Worm (Caenorhabditis elegans) whole organism, L1 larva: ENCODE data around the gene F52G3.5.

Experiments
- C04F5.9 ChIP-seq: sonication (generic microtip); optimal IDR thresholded peaks from 2 replicates; lab custom pipeline; 2016; ENCODE audit warnings: missing genetic modification characterization, missing compliant biosample characterization
- F16B12.6 ChIP-seq: fragments of 150-350 bp; optimal IDR thresholded peaks from 2 replicates; lab custom pipeline; 2014; ENCODE audit warnings: missing biosample characterization, missing genetic modification characterization
- Y116A8C.19 ChIP-seq: sonication (generic microtip); optimal IDR thresholded peaks from 2 replicates; lab custom pipeline; 2016; ENCODE audit warnings: missing compliant biosample characterization, missing genetic modification characterization, borderline replicate concordance
- aha-1 ChIP-seq: fragments of 150-350 bp; optimal IDR thresholded peaks from 2 replicates; lab custom pipeline; 2014; ENCODE audit warnings: missing biosample characterization, missing genetic modification characterization
- alr-1 ChIP-seq: fragments of 200-800 bp; sonication (Bioruptor generic); optimal IDR thresholded peaks from 2 replicates; lab custom pipeline; 2018; ENCODE audit warnings: borderline replicate concordance, mild to moderate bottlenecking, missing genetic modification characterization, missing compliant biosample characterization
- aly-2 ChIP-seq: fragments of 150-350 bp; optimal IDR thresholded peaks from 2 replicates; lab custom pipeline; 2014; ENCODE audit warnings: missing biosample characterization, missing genetic modification characterization
- ceh-82 ChIP-seq, 3 experiments: fragments of 150-350 bp in 1 of 3; sonication (generic microtip) in 2 of 3; optimal IDR thresholded peaks; 2 replicates each; lab custom pipeline; 2014 to 2017; ENCODE audit warnings: missing biosample characterization in 3 of 3, missing genetic modification characterization in 3 of 3
- ceh-88 ChIP-seq: fragments of 200-800 bp; sonication (Bioruptor generic); IDR thresholded peaks from 2 replicates; pipeline ENCODE4 v1.3.6; 2022; ENCODE audit warnings: missing genetic modification characterization, missing compliant biosample characterization
- ceh-90 ChIP-seq: sonication (generic microtip); optimal IDR thresholded peaks from 2 replicates; lab custom pipeline; 2016; ENCODE audit warnings: missing genetic modification characterization, missing compliant biosample characterization
- ces-1 ChIP-seq: fragments of 150-350 bp; optimal IDR thresholded peaks from 2 replicates; lab custom pipeline; 2014; ENCODE audit warnings: missing biosample characterization, missing genetic modification reagents, missing genetic modification characterization
- dsc-1 ChIP-seq: sonication (generic microtip); optimal IDR thresholded peaks from 2 replicates; lab custom pipeline; 2016; ENCODE audit warnings: mild to moderate bottlenecking, missing genetic modification characterization, missing compliant biosample characterization
- efl-1 ChIP-seq, 4 experiments: fragments of 150-350 bp; optimal IDR thresholded peaks in 3 of 4; peaks in 1 of 4; 1 replicate in 1 of 4; 2 replicates in 3 of 4; lab custom pipeline; 2014; ENCODE audit warnings: missing biosample characterization in 2 of 4, missing genetic modification characterization in 2 of 4, missing genetic modification reagents in 2 of 4
- egl-13 ChIP-seq: sonication (generic microtip); optimal IDR thresholded peaks from 2 replicates; lab custom pipeline; 2016; ENCODE audit warnings: missing genotype, missing genetic modification reagents, missing genetic modification characterization, missing compliant biosample characterization
- elt-2 ChIP-seq: sonication (generic microtip); optimal IDR thresholded peaks from 2 replicates; lab custom pipeline; 2016; ENCODE audit warnings: missing genetic modification characterization, mild to moderate bottlenecking, inconsistent platforms, missing compliant biosample characterization, missing genetic modification reagents
- elt-3 ChIP-seq, 6 experiments: fragments of 150-350 bp in 1 of 6; sonication (generic microtip); optimal IDR thresholded peaks; 2 replicates each; lab custom pipeline; 2017 to 2018; ENCODE audit warnings: missing biosample characterization in 6 of 6, missing genetic modification characterization in 6 of 6, inconsistent platforms in 1 of 6
- fkh-8 ChIP-seq: sonication (generic microtip); optimal IDR thresholded peaks from 2 replicates; lab custom pipeline; 2016; ENCODE audit warnings: mild to moderate bottlenecking, missing genetic modification characterization, missing compliant biosample characterization
- fos-1 ChIP-seq: fragments of 150-350 bp; optimal IDR thresholded peaks from 2 replicates; lab custom pipeline; 2014; ENCODE audit warnings: missing biosample characterization, missing genetic modification characterization
- grh-1 ChIP-seq: fragments of 200-800 bp; sonication (Bioruptor generic); IDR thresholded peaks from 2 replicates; pipeline ENCODE4 v1.3.6; 2022; ENCODE audit warnings: missing genetic modification reagents, missing genetic modification characterization, missing compliant biosample characterization
- irx-1 ChIP-seq: sonication (generic microtip); optimal IDR thresholded peaks from 2 replicates; lab custom pipeline; 2016; ENCODE audit warnings: missing genetic modification characterization, missing compliant biosample characterization
- jun-1 ChIP-seq: fragments of 150-350 bp; optimal IDR thresholded peaks from 2 replicates; lab custom pipeline; 2014; ENCODE audit warnings: missing biosample characterization, missing genetic modification reagents, missing genetic modification characterization
- lin-13 ChIP-seq: fragments of 150-350 bp; optimal IDR thresholded peaks from 2 replicates; lab custom pipeline; 2014; ENCODE audit warnings: missing biosample characterization, missing genetic modification reagents, missing genetic modification characterization
- lin-14 ChIP-seq: fragments of 200-800 bp; sonication (Bioruptor generic); optimal IDR thresholded peaks from 2 replicates; lab custom pipeline; 2018; ENCODE audit warnings: mild to moderate bottlenecking, missing genetic modification characterization, moderate library complexity, missing compliant biosample characterization
- lin-35 ChIP-seq, 2 experiments: fragments of 150-350 bp; optimal IDR thresholded peaks; 2 replicates each; lab custom pipeline; 2014; ENCODE audit warnings: missing biosample characterization in 2 of 2, missing genetic modification characterization in 2 of 2, missing genetic modification reagents in 2 of 2
- lir-3 ChIP-seq: sonication (generic microtip); optimal IDR thresholded peaks from 2 replicates; lab custom pipeline; 2016; ENCODE audit warnings: mild to moderate bottlenecking, missing genetic modification characterization, moderate library complexity, missing compliant biosample characterization; ENCODE audit not compliant: poor library complexity
- lsy-2 ChIP-seq, 2 experiments: fragments of 150-350 bp; optimal IDR thresholded peaks; 2 replicates each; lab custom pipeline; 2014; ENCODE audit warnings: missing biosample characterization in 2 of 2, missing genetic modification characterization in 2 of 2
- mab-9 ChIP-seq: fragments of 200-800 bp; sonication (Bioruptor generic); IDR thresholded peaks from 2 replicates; pipeline ENCODE4 v1.3.6; 2022; ENCODE audit warnings: missing genetic modification reagents, missing genetic modification characterization, missing compliant biosample characterization
- mef-2 ChIP-seq: fragments of 150-350 bp; optimal IDR thresholded peaks from 2 replicates; lab custom pipeline; 2014; ENCODE audit warnings: missing biosample characterization, missing genetic modification characterization
- nhr-11 ChIP-seq: fragments of 150-350 bp; optimal IDR thresholded peaks from 2 replicates; lab custom pipeline; 2014; ENCODE audit warnings: missing biosample characterization, missing genetic modification characterization
- nhr-12 ChIP-seq: sonication (generic microtip); optimal IDR thresholded peaks from 2 replicates; lab custom pipeline; 2017; ENCODE audit warnings: missing biosample characterization, missing genetic modification characterization
- nhr-237 ChIP-seq: fragments of 150-350 bp; optimal IDR thresholded peaks from 2 replicates; lab custom pipeline; 2014; ENCODE audit warnings: missing biosample characterization, missing genetic modification characterization
- nhr-47 ChIP-seq: sonication (generic microtip); optimal IDR thresholded peaks from 2 replicates; lab custom pipeline; 2016; ENCODE audit warnings: mild to moderate bottlenecking, missing genetic modification characterization, moderate library complexity, missing compliant biosample characterization
- nhr-77 ChIP-seq: fragments of 150-350 bp; optimal IDR thresholded peaks from 2 replicates; lab custom pipeline; 2014; ENCODE audit warnings: missing biosample characterization, missing genetic modification characterization
- pag-3 ChIP-seq: sonication (generic microtip); optimal IDR thresholded peaks from 2 replicates; lab custom pipeline; 2017; ENCODE audit warnings: missing genetic modification characterization, mild to moderate bottlenecking, missing compliant biosample characterization, antibody characterized with exemption, borderline replicate concordance; ENCODE audit not compliant: insufficient read depth
- pax-3 ChIP-seq: fragments of 200-800 bp; sonication (Bioruptor generic); optimal IDR thresholded peaks from 2 replicates; lab custom pipeline; 2018; ENCODE audit warnings: mild to moderate bottlenecking, missing genetic modification characterization, moderate library complexity, missing compliant biosample characterization
- sptf-1 ChIP-seq: fragments of 150-350 bp; optimal IDR thresholded peaks from 2 replicates; lab custom pipeline; 2014; ENCODE audit warnings: missing biosample characterization, missing genetic modification characterization
- sup-37 ChIP-seq: fragments of 200-800 bp; sonication (Bioruptor generic); optimal IDR thresholded peaks from 2 replicates; lab custom pipeline; 2018; ENCODE audit warnings: mild to moderate bottlenecking, missing genetic modification characterization, missing compliant biosample characterization
- swsn-7 ChIP-seq: sonication (generic microtip); optimal IDR thresholded peaks from 2 replicates; lab custom pipeline; 2016; ENCODE audit warnings: missing genetic modification characterization, missing compliant biosample characterization
- unc-30 ChIP-seq: sonication (generic microtip); optimal IDR thresholded peaks from 2 replicates; lab custom pipeline; 2017; ENCODE audit warnings: missing biosample characterization, missing genetic modification characterization
- unc-62 ChIP-seq: fragments of 150-350 bp; optimal IDR thresholded peaks from 2 replicates; lab custom pipeline; 2014; ENCODE audit warnings: missing biosample characterization, missing genetic modification reagents, missing genetic modification characterization
- unc-98 ChIP-seq: fragments of 200-800 bp; sonication (Bioruptor generic); IDR thresholded peaks from 2 replicates; pipeline ENCODE4 v1.3.6; 2022; ENCODE audit warnings: missing genetic modification characterization, missing compliant biosample characterization
- vab-15 ChIP-seq: sonication (generic microtip); optimal IDR thresholded peaks from 2 replicates; lab custom pipeline; 2017; ENCODE audit warnings: missing genotype, mild to moderate bottlenecking, missing genetic modification characterization, missing compliant biosample characterization
- xbp-1 ChIP-seq: sonication (generic microtip); optimal IDR thresholded peaks from 2 replicates; lab custom pipeline; 2016; ENCODE audit warnings: missing genetic modification characterization, missing compliant biosample characterization
- zag-1 ChIP-seq: fragments of 150-350 bp; optimal IDR thresholded peaks from 2 replicates; lab custom pipeline; 2014; ENCODE audit warnings: missing biosample characterization, missing genetic modification characterization
- zip-4 ChIP-seq: fragments of 200-800 bp; sonication (Bioruptor generic); optimal IDR thresholded peaks from 2 replicates; lab custom pipeline; 2018; ENCODE audit warnings: mild to moderate bottlenecking, missing genetic modification characterization, moderate library complexity, missing compliant biosample characterization
- ztf-11 ChIP-seq, 2 experiments: sonication (generic microtip); optimal IDR thresholded peaks; 2 replicates each; lab custom pipeline; 2016 to 2017; ENCODE audit warnings: missing genetic modification characterization in 2 of 2, missing biosample characterization in 1 of 2, missing compliant biosample characterization in 1 of 2
- ztf-4 ChIP-seq: fragments of 150-350 bp; optimal IDR thresholded peaks from 2 replicates; lab custom pipeline; 2014; ENCODE audit warnings: missing biosample characterization, missing genetic modification characterization

Gene F52G3.5

DNA sequence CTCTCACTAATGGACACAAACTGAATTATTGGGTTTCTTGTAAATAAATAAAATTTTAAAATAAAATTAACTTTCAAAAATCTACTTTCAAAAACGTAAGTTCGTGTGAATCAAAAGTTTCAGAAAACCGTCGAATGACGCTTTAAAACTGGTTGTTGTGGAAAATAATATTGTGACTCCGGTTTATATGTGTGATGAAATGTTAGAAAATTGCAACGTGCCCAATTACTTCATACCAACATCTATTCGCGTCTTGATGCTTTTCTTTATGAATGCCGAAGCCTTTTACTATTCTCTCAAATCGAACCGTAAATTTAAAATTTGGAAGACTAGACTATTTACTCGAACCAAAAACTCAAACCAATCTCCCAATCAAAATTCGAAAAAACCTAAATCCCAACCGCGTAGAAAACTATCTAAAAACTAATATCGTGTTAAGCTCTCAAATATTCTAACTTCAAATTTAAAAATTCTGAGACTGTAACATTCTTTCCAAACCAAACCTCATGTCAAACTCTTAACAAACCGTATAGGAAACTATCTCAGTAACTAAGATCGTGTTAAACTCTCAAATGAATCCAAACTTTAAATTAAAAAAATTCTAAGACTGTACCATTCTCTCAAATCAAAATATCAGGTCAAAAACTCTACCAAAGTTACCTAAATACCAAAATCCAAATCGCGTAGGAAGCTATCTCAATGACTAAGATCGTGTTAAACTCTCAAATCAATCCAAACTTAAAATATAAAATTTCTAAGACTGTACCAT is 44.5 kb downstream of the F52G3.5 start (continued):
- TF ChIP-seq nhr-12 (no peak), lir-3 (tag; lab: Kevin White, UChicago) (no peak), lsy-2 (tag; optimal IDR thresholded peaks at IDR 0.05; lab: Kevin White, UChicago) (peak in 1 of 2 experiments; percentile 45), nhr-237 (no peak), mef-2 (tag; lab: Kevin White, UChicago) (no peak), alr-1 (tag; lab: Kevin White, UChicago) (no peak), unc-62 (no peak), unc-30 (no peak), jun-1 (no peak), sptf-1 (tag; lab: Kevin White, UChicago) (no peak), lin-13 (peak; percentile 54), vab-15 (tag; lab: Kevin White, UChicago) (no peak), pag-3 (tag; lab: Kevin White, UChicago) (no peak), Y116A8C.19 (tag; lab: Kevin White, UChicago) (no peak), elt-2 (tag; lab: Kevin White, UChicago) (no peak), aha-1 (tag; lab: Kevin White, UChicago) (peak; percentile 16), aly-2 (tag; lab: Kevin White, UChicago) (no peak), zag-1 (tag; lab: Kevin White, UChicago) (no peak), F16B12.6 (tag; lab: Kevin White, UChicago) (no peak), nhr-77 (tag; lab: Kevin White, UChicago) (peak; percentile 37), swsn-7 (tag; lab: Kevin White, UChicago) (peak; percentile 28), efl-1 (optimal IDR thresholded peaks at IDR 0.05; lab: Kevin White, UChicago) (peak in 1 of 2 experiments; percentile 36), efl-1 (GFP tag; optimal IDR thresholded peaks at IDR 0.05 in 1 of 2; lab: Kevin White, UChicago) (peak in 1 of 2 experiments; percentile 90), fos-1 (tag; lab: Kevin White, UChicago) (no peak), xbp-1 (tag; lab: Kevin White, UChicago) (no peak), ces-1 (GFP tag; lab: Kevin White, UChicago) (no peak), C04F5.9 (tag; lab: Kevin White, UChicago) (no peak), lin-14 (GFP tag; lab: Kevin White, UChicago) (no peak), grh-1 (GFP tag; lab: Robert Waterston, UW) (peak; percentile 69), ztf-4 (peak; percentile 76), fkh-8 (no peak), lin-35 (GFP tag; optimal IDR thresholded peaks at IDR 0.05; lab: Kevin White, UChicago) (peak in 1 of 2 experiments; percentile 45), elt-3 (tag; optimal IDR thresholded peaks at IDR 0.05; lab: Kevin White, UChicago) (peak in 2 of 6 experiments; percentile 18 to 33), dsc-1 (tag; lab: Kevin White, UChicago) (peak; percentile 11), sup-37 (peak; percentile 34), mab-9 (GFP tag; lab: Robert Waterston, UW) (peak; percentile 83), zip-4 (GFP tag; lab: Kevin White, UChicago) (no peak), pax-3 (tag; lab: Kevin White, UChicago) (peak; percentile 47), nhr-47 (tag; lab: Kevin White, UChicago) (peak; percentile 47), ceh-90 (tag; lab: Kevin White, UChicago) (no peak), ceh-82 (tag; optimal IDR thresholded peaks at IDR 0.05; lab: Kevin White, UChicago) (peak in 1 of 3 experiments; percentile 27), irx-1 (tag; lab: Kevin White, UChicago) (no peak), ztf-11 (tag; optimal IDR thresholded peaks at IDR 0.05; lab: Kevin White, UChicago) (no peak), unc-98 (peak; percentile 8), ceh-88 (peak; percentile 79), nhr-11 (tag; lab: Kevin White, UChicago) (no peak), egl-13 (tag; lab: Kevin White, UChicago) (no peak)
